Worm (Caenorhabditis elegans) whole organism, young adult: ENCODE results near the gene tbc-14.

Source experiments
- B0019.2 ChIP-seq: fragments of 200-800 bp; sonication (Bioruptor generic); conservative IDR thresholded peaks from 2 replicates; pipeline ENCODE4 v1.3.6; 2022; ENCODE audit warnings: missing genetic modification reagents, missing genetic modification characterization, missing compliant biosample characterization
- B0261.1 ChIP-seq: sonication (generic microtip); optimal IDR thresholded peaks from 2 replicates; lab custom pipeline; 2016; ENCODE audit warnings: mild to moderate bottlenecking, missing genetic modification characterization, moderate library complexity, missing compliant biosample characterization
- B0336.3 ChIP-seq: fragments of 200-800 bp; sonication (Bioruptor generic); IDR thresholded peaks from 2 replicates; pipeline ENCODE4 v1.3.6; 2022; ENCODE audit warnings: missing genetic modification characterization, missing compliant biosample characterization
- C06A6.2 ChIP-seq: fragments of 200-800 bp; sonication (Bioruptor generic); conservative IDR thresholded peaks from 2 replicates; pipeline ENCODE4 v1.3.6; 2022; ENCODE audit warnings: missing genetic modification characterization, missing compliant biosample characterization
- F22D6.2 ChIP-seq: sonication (generic microtip); optimal IDR thresholded peaks from 2 replicates; lab custom pipeline; 2016; ENCODE audit warnings: mild to moderate bottlenecking, missing genetic modification characterization, missing compliant biosample characterization
- K11D2.4 ChIP-seq: fragments of 200-800 bp; sonication (Bioruptor generic); IDR thresholded peaks from 2 replicates; pipeline ENCODE4 v1.3.6; 2022; ENCODE audit warnings: missing genetic modification reagents, missing genetic modification characterization, missing compliant biosample characterization
- K12H6.12 ChIP-seq: fragments of 200-800 bp; sonication (Bioruptor generic); optimal IDR thresholded peaks from 2 replicates; lab custom pipeline; 2018; ENCODE audit warnings: mild to moderate bottlenecking, missing genetic modification characterization, missing compliant biosample characterization
- T07F8.4 ChIP-seq: sonication (generic microtip); optimal IDR thresholded peaks from 2 replicates; lab custom pipeline; 2016; ENCODE audit warnings: mild to moderate bottlenecking, missing genetic modification characterization, moderate library complexity, missing compliant biosample characterization
- Y53G8AR.9 ChIP-seq: fragments of 200-800 bp; sonication (Bioruptor generic); conservative IDR thresholded peaks from 2 replicates; pipeline ENCODE4 v1.3.6; 2022; ENCODE audit warnings: missing genetic modification reagents, missing genetic modification characterization, missing compliant biosample characterization
- aptf-2 ChIP-seq: fragments of 200-800 bp; sonication (Bioruptor generic); conservative IDR thresholded peaks from 2 replicates; pipeline ENCODE4 v1.3.6; 2022; ENCODE audit warnings: missing genetic modification reagents, missing genetic modification characterization, missing compliant biosample characterization
- aptf-3 ChIP-seq: fragments of 200-800 bp; sonication (Bioruptor generic); IDR thresholded peaks from 2 replicates; pipeline ENCODE4 v1.3.6; 2022; ENCODE audit warnings: missing genetic modification characterization, missing compliant biosample characterization
- bed-1 ChIP-seq: fragments of 200-800 bp; sonication (Bioruptor generic); IDR thresholded peaks from 2 replicates; pipeline ENCODE4 v1.3.6; 2022; ENCODE audit warnings: missing genetic modification reagents, missing genetic modification characterization, missing compliant biosample characterization
- cebp-2 ChIP-seq: fragments of 200-800 bp; sonication (Bioruptor generic); IDR thresholded peaks from 2 replicates; pipeline ENCODE4 v1.3.6; 2022; ENCODE audit warnings: missing genetic modification characterization, missing compliant biosample characterization
- ceh-27 ChIP-seq: fragments of 200-800 bp; sonication (Bioruptor generic); optimal IDR thresholded peaks from 2 replicates; lab custom pipeline; 2018; ENCODE audit warnings: mild to moderate bottlenecking, missing genetic modification characterization, moderate library complexity, missing compliant biosample characterization
- ceh-40 ChIP-seq: fragments of 200-800 bp; sonication (Bioruptor generic); IDR thresholded peaks from 2 replicates; pipeline ENCODE4 v1.3.6; 2022; ENCODE audit warnings: missing genetic modification characterization, missing compliant biosample characterization
- ceh-58 ChIP-seq: fragments of 200-800 bp; sonication (Bioruptor generic); IDR thresholded peaks from 2 replicates; pipeline ENCODE4 v1.3.6; 2022; ENCODE audit warnings: missing genetic modification characterization, missing compliant biosample characterization
- ceh-79 ChIP-seq: sonication (generic microtip); optimal IDR thresholded peaks from 2 replicates; lab custom pipeline; 2017; ENCODE audit warnings: mild to moderate bottlenecking, missing genetic modification characterization, missing compliant biosample characterization
- ceh-91 ChIP-seq: fragments of 200-800 bp; sonication (Bioruptor generic); IDR thresholded peaks from 2 replicates; pipeline ENCODE4 v1.3.6; 2022; ENCODE audit warnings: missing genetic modification reagents, missing genetic modification characterization, missing compliant biosample characterization
- dox-1 ChIP-seq: fragments of 200-800 bp; sonication (Bioruptor generic); IDR thresholded peaks from 2 replicates; pipeline ENCODE4 v1.3.6; 2022; ENCODE audit warnings: missing genetic modification reagents, missing genetic modification characterization, missing compliant biosample characterization
- egl-44 ChIP-seq: fragments of 200-800 bp; sonication (Bioruptor generic); IDR thresholded peaks from 2 replicates; pipeline ENCODE4 v1.3.6; 2022; ENCODE audit warnings: missing genetic modification reagents, missing genetic modification characterization, missing compliant biosample characterization
- him-1 ChIP-seq: sonication (generic microtip); optimal IDR thresholded peaks from 2 replicates; lab custom pipeline; 2016; ENCODE audit warnings: missing genotype, missing genetic modification reagents, missing genetic modification characterization, missing compliant biosample characterization
- hlh-26 ChIP-seq: fragments of 200-800 bp; sonication (Bioruptor generic); conservative IDR thresholded peaks from 2 replicates; pipeline ENCODE4 v1.3.6; 2022; ENCODE audit warnings: missing genetic modification reagents, missing genetic modification characterization, missing compliant biosample characterization
- hmg-20 ChIP-seq: fragments of 200-800 bp; sonication (Bioruptor generic); IDR thresholded peaks from 2 replicates; pipeline ENCODE4 v1.3.6; 2022; ENCODE audit warnings: missing genetic modification reagents, missing genetic modification characterization, missing compliant biosample characterization
- hrde-1 ChIP-seq: sonication (generic microtip); optimal IDR thresholded peaks from 2 replicates; lab custom pipeline; 2016; ENCODE audit warnings: missing genetic modification characterization, mild to moderate bottlenecking, missing compliant biosample characterization, moderate library complexity, missing genotype, missing genetic modification reagents, borderline replicate concordance
- let-607 ChIP-seq, 2 experiments: fragments of 200-800 bp in 1 of 2; sonication (Bioruptor generic) in 1 of 2; sonication (generic microtip) in 1 of 2; optimal IDR thresholded peaks; 2 replicates each; lab custom pipeline; 2016 to 2018; ENCODE audit warnings: mild to moderate bottlenecking in 2 of 2, missing compliant biosample characterization in 2 of 2, missing genetic modification characterization in 2 of 2, moderate library complexity in 2 of 2, missing genotype in 1 of 2
- lir-1 ChIP-seq: fragments of 200-800 bp; sonication (Bioruptor generic); conservative IDR thresholded peaks from 2 replicates; pipeline ENCODE4 v1.3.6; 2022; ENCODE audit warnings: missing genetic modification reagents, missing genetic modification characterization, missing compliant biosample characterization
- lsl-1 ChIP-seq: fragments of 200-800 bp; sonication (Bioruptor generic); optimal IDR thresholded peaks from 2 replicates; lab custom pipeline; 2018; ENCODE audit warnings: mild to moderate bottlenecking, missing genetic modification characterization, moderate library complexity, missing compliant biosample characterization
- madf-3 ChIP-seq: fragments of 200-800 bp; sonication (Bioruptor generic); IDR thresholded peaks from 2 replicates; pipeline ENCODE4 v1.3.6; 2022; ENCODE audit warnings: missing genetic modification reagents, missing genetic modification characterization, missing compliant biosample characterization
- nfya-1 ChIP-seq: sonication (generic microtip); optimal IDR thresholded peaks from 2 replicates; lab custom pipeline; 2017; ENCODE audit warnings: antibody characterized with exemption, missing compliant biosample characterization, missing genetic modification characterization, borderline replicate concordance; ENCODE audit not compliant: insufficient read depth
- nfyb-1 ChIP-seq: fragments of 200-800 bp; sonication (Bioruptor generic); IDR thresholded peaks from 2 replicates; pipeline ENCODE4 v1.3.6; 2022; ENCODE audit warnings: missing genetic modification reagents, missing genetic modification characterization, missing compliant biosample characterization
- nhr-120 ChIP-seq: fragments of 200-800 bp; sonication (Bioruptor generic); IDR thresholded peaks from 2 replicates; pipeline ENCODE4 v1.3.6; 2022; ENCODE audit warnings: missing genetic modification characterization, missing compliant biosample characterization
- nhr-179 ChIP-seq: sonication (generic microtip); optimal IDR thresholded peaks from 2 replicates; lab custom pipeline; 2016; ENCODE audit warnings: mild to moderate bottlenecking, missing genetic modification characterization, missing compliant biosample characterization
- pbrm-1 ChIP-seq: fragments of 200-800 bp; sonication (Bioruptor generic); IDR thresholded peaks from 2 replicates; pipeline ENCODE4 v1.3.6; 2022; ENCODE audit warnings: missing genetic modification reagents, missing genetic modification characterization, missing compliant biosample characterization
- pha-4 ChIP-seq: fragments of 150-350 bp; sonication (generic microtip); optimal IDR thresholded peaks from 2 replicates; lab custom pipeline; 2014; ENCODE audit warnings: missing biosample characterization, missing genetic modification reagents, missing genetic modification characterization
- rec-8 ChIP-seq, 2 experiments: sonication (generic microtip); optimal IDR thresholded peaks; 2 replicates each; lab custom pipeline; 2016; ENCODE audit warnings: mild to moderate bottlenecking in 2 of 2, missing genetic modification characterization in 2 of 2, missing genetic modification reagents in 2 of 2, missing genotype in 2 of 2, missing biosample characterization in 1 of 2, missing compliant biosample characterization in 1 of 2, moderate library complexity in 1 of 2
- rpc-1 ChIP-seq, 2 experiments: fragments of 150-350 bp in 1 of 2; sonication (generic microtip) in 1 of 2; optimal IDR thresholded peaks; 2 replicates each; lab custom pipeline; 2014 to 2018; ENCODE audit warnings: missing biosample characterization in 1 of 2, missing genetic modification characterization in 1 of 2, missing genetic modification reagents in 1 of 2, missing genotype in 1 of 2
- sea-2 ChIP-seq: fragments of 200-800 bp; sonication (Bioruptor generic); IDR thresholded peaks from 2 replicates; pipeline ENCODE4 v1.3.6; 2022; ENCODE audit warnings: missing genetic modification characterization, missing compliant biosample characterization
- snpc-4 ChIP-seq, 5 experiments: fragments of 150-350 bp in 1 of 5; sonication (generic microtip) in 4 of 5; optimal IDR thresholded peaks; 2 replicates each; lab custom pipeline; 2014 to 2018; ENCODE audit warnings: missing genetic modification characterization in 5 of 5, missing biosample characterization in 3 of 5, antibody characterized with exemption in 2 of 5, mild to moderate bottlenecking in 2 of 5, missing compliant biosample characterization in 2 of 5, missing genotype in 2 of 5, moderate library complexity in 2 of 5, missing genetic modification reagents in 1 of 5
- somi-1 ChIP-seq: fragments of 200-800 bp; sonication (Bioruptor generic); optimal IDR thresholded peaks from 2 replicates; lab custom pipeline; 2018; ENCODE audit warnings: mild to moderate bottlenecking, missing genetic modification characterization, missing compliant biosample characterization
- sptf-2 ChIP-seq: fragments of 200-800 bp; sonication (Bioruptor generic); optimal IDR thresholded peaks from 2 replicates; lab custom pipeline; 2018; ENCODE audit warnings: mild to moderate bottlenecking, missing genetic modification characterization, missing compliant biosample characterization
- tbx-9 ChIP-seq: sonication (generic microtip); optimal IDR thresholded peaks from 2 replicates; lab custom pipeline; 2016; ENCODE audit warnings: borderline replicate concordance, missing genetic modification characterization, inconsistent platforms, missing compliant biosample characterization
- tlf-1 ChIP-seq: fragments of 200-800 bp; sonication (Bioruptor generic); optimal IDR thresholded peaks from 2 replicates; lab custom pipeline; 2018; ENCODE audit warnings: mild to moderate bottlenecking, missing genetic modification characterization, missing compliant biosample characterization
- unc-130 ChIP-seq: sonication (generic microtip); optimal IDR thresholded peaks from 2 replicates; lab custom pipeline; 2016; ENCODE audit warnings: missing genetic modification reagents, missing genetic modification characterization, missing compliant biosample characterization
- zfh-2 ChIP-seq: fragments of 200-800 bp; sonication (Bioruptor generic); conservative IDR thresholded peaks from 2 replicates; pipeline ENCODE4 v1.3.6; 2022; ENCODE audit warnings: missing genetic modification reagents, missing genetic modification characterization, missing compliant biosample characterization
- ztf-18 ChIP-seq: sonication (generic microtip); optimal IDR thresholded peaks from 2 replicates; lab custom pipeline; 2016; ENCODE audit warnings: missing genotype, mild to moderate bottlenecking, missing genetic modification characterization, missing compliant biosample characterization
- ztf-25 ChIP-seq: fragments of 200-800 bp; sonication (Bioruptor generic); IDR thresholded peaks from 2 replicates; pipeline ENCODE4 v1.3.6; 2022; ENCODE audit warnings: missing genetic modification reagents, missing genetic modification characterization, missing compliant biosample characterization
- ztf-28 ChIP-seq: fragments of 200-800 bp; sonication (Bioruptor generic); IDR thresholded peaks from 2 replicates; pipeline ENCODE4 v1.3.6; 2022; ENCODE audit warnings: missing genetic modification reagents, missing genetic modification characterization, missing compliant biosample characterization
- ztf-3 ChIP-seq: fragments of 200-800 bp; sonication (Bioruptor generic); optimal IDR thresholded peaks from 2 replicates; lab custom pipeline; 2018; ENCODE audit warnings: mild to moderate bottlenecking, missing genetic modification characterization, missing compliant biosample characterization

tbc-14 gene

DNA sequence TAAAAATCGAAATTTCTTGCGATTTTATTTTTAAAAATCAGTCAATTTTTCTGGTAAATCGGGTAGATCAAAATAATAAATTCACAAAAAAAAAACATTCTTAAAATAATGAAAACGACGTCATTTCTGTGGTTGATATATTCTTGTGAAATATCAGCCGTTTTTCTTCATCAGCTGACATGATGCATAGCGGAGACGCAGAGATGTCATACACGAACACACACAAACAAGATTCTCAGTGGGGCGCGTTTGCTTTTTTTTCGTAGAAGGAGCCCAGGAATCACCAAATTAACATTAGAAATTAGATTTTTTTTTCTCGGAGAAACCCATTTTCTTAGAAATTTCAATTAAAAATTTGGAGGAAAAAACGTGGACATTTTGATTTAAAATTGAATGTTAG, 275 bp upstream of the tbc-14 start:
- TF ChIP-seq B0261.1 (no peak), C06A6.2 (GFP tag; lab: Robert Waterston, UW) (no peak), K11D2.4 (no peak), pha-4 (tag; lab: Kevin White, UChicago) (peak; percentile 86), aptf-3 (GFP tag; lab: Robert Waterston, UW) (no peak), dox-1 (GFP tag; lab: Robert Waterston, UW) (no peak; the same call in 1 of the 2 replicates), ceh-40 (GFP tag; lab: Robert Waterston, UW) (no peak), sea-2 (GFP tag; lab: Robert Waterston, UW) (no peak), rpc-1 (optimal IDR thresholded peaks at IDR 0.05; lab: Kevin White, UChicago) (no peak), rpc-1 (tag; optimal IDR thresholded peaks at IDR 0.05; lab: Kevin White, UChicago) (no peak), snpc-4 (GFP tag; optimal IDR thresholded peaks at IDR 0.05; lab: Kevin White, UChicago) (no peak), snpc-4 (tag; optimal IDR thresholded peaks at IDR 0.05; lab: Kevin White, UChicago) (peak in 3 of 4 experiments; percentile 28 to 47 (median 40)), egl-44 (GFP tag; lab: Robert Waterston, UW) (no peak), tlf-1 (no peak), him-1 (tag; lab: Kevin White, UChicago) (no peak), unc-130 (GFP tag; lab: Kevin White, UChicago) (no peak), nfyb-1 (GFP tag; lab: Robert Waterston, UW) (no peak), somi-1 (GFP tag; lab: Kevin White, UChicago) (peak; percentile 16), lsl-1 (GFP tag; lab: Kevin White, UChicago) (no peak), nfya-1 (tag; lab: Kevin White, UChicago) (no peak), let-607 (tag; optimal IDR thresholded peaks at IDR 0.05; lab: Kevin White, UChicago) (peak in 1 of 2 experiments; percentile 16), sptf-2 (GFP tag; lab: Kevin White, UChicago) (no peak), nhr-120 (GFP tag; lab: Robert Waterston, UW) (no peak), ceh-58 (GFP tag; lab: Robert Waterston, UW) (no peak), Y53G8AR.9 (GFP tag; lab: Robert Waterston, UW) (no peak), lir-1 (GFP tag; lab: Robert Waterston, UW) (0 out of 2 replicates have a peak, but pooled peaks have one; percentile 17), tbx-9 (tag; lab: Kevin White, UChicago) (no peak), hlh-26 (no peak), nhr-179 (no peak), B0336.3 (GFP tag; lab: Robert Waterston, UW) (0 out of 2 replicates have a peak, but pooled peaks have one; percentile 18), ceh-27 (GFP tag; lab: Kevin White, UChicago) (peak; percentile 32), ztf-3 (GFP tag; lab: Kevin White, UChicago) (no peak), ztf-25 (no peak), F22D6.2 (tag; lab: Kevin White, UChicago) (no peak), ceh-91 (GFP tag; lab: Robert Waterston, UW) (no peak), ztf-18 (tag; lab: Kevin White, UChicago) (no peak), madf-3 (GFP tag; lab: Robert Waterston, UW) (no peak), hmg-20 (GFP tag; lab: Robert Waterston, UW) (no peak), cebp-2 (no peak), pbrm-1 (GFP tag; lab: Robert Waterston, UW) (peak; percentile 17; the same call in 1 of the 2 replicates), zfh-2 (no peak), bed-1 (GFP tag; lab: Robert Waterston, UW) (no peak), T07F8.4 (tag; lab: Kevin White, UChicago) (no peak), B0019.2 (GFP tag; lab: Robert Waterston, UW) (no peak), aptf-2 (GFP tag; lab: Robert Waterston, UW) (no peak), ceh-79 (no peak), hrde-1 (tag; lab: Kevin White, UChicago) (no peak), rec-8 (tag; optimal IDR thresholded peaks at IDR 0.05; lab: Kevin White, UChicago) (no peak), K12H6.12 (tag; lab: Kevin White, UChicago) (peak; percentile 51), ztf-28 (GFP tag; lab: Robert Waterston, UW) (no peak)
